Worm (Caenorhabditis elegans): Measurements from ENCODE around the gene clec-156.
A peak's percentile ranks its signal among the peaks of the same experiment; 100 is the strongest.

The clec-156 gene

DNA sequence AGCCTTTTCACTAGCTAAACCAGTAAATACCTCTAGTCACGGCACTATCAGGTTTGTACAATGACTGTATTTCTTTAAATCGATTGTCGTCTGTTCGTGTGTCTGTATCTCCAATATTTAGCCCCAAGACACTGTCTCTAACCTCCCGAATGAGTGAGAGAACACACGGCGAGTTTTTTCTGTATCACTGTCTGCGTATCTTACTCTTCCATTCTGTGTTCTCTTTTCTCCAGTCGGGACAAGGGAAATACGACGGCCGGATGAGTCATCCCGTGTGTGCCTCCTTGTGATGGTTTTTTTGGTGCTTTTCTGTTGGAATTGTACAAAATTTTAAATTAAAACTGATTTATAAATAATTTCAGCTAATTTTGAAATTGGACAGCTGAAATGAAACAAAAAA, 46.0 kb downstream of the clec-156 start (continued):
- TF ChIP-seq saeg-2 (GFP tag; IDR thresholded peaks at IDR 0.05), result no peak
- TF ChIP-seq ztf-7 (tag; optimal IDR thresholded peaks at IDR 0.05), result peak; percentile 25
- no peak for TF ChIP-seq mxl-2 (GFP tag; conservative IDR thresholded peaks at IDR 0.05)
- no peak for TF ChIP-seq arid-1 (GFP tag; conservative IDR thresholded peaks at IDR 0.05)
- no peak for TF ChIP-seq egl-27 (tag; optimal IDR thresholded peaks at IDR 0.05)
- TF ChIP-seq nhr-237 (tag; optimal IDR thresholded peaks at IDR 0.05), result no peak
- TF ChIP-seq mep-1 (tag; optimal IDR thresholded peaks at IDR 0.05), result peak; percentile 86
- TF ChIP-seq R02D3.7 (tag; optimal IDR thresholded peaks at IDR 0.05), result no peak
- 0 out of 2 replicates have a peak, but pooled peaks have one; percentile 50 for TF ChIP-seq pha-4 (GFP tag; IDR thresholded peaks at IDR 0.05)
- peak; percentile 64 for TF ChIP-seq pha-4 (tag; optimal IDR thresholded peaks at IDR 0.05)
- no peak for TF ChIP-seq Y75B8A.6 (GFP tag; IDR thresholded peaks at IDR 0.05)
- no peak for TF ChIP-seq lin-13 (GFP tag; optimal IDR thresholded peaks at IDR 0.05)
- TF ChIP-seq hif-1 (tag; optimal IDR thresholded peaks at IDR 0.05), result peak in 1 of 2 experiments; percentile 64
- peak; percentile 9 for TF ChIP-seq ama-1 (optimal IDR thresholded peaks at IDR 0.05)
- no peak for TF ChIP-seq zfp-3 (GFP tag; conservative IDR thresholded peaks at IDR 0.05)
- no peak for TF ChIP-seq Y5F2A.4 (GFP tag; optimal IDR thresholded peaks at IDR 0.05)
- TF ChIP-seq zip-2 (tag; optimal IDR thresholded peaks at IDR 0.05), result no peak
- TF ChIP-seq php-3 (GFP tag; IDR thresholded peaks at IDR 0.05), result no peak
- no peak for TF ChIP-seq gei-8 (GFP tag; optimal IDR thresholded peaks at IDR 0.05)
- 0 out of 2 replicates have a peak, but pooled peaks have one; percentile 20 for TF ChIP-seq madf-9 (GFP tag; conservative IDR thresholded peaks at IDR 0.05)
- peak; percentile 85 for TF ChIP-seq mxl-3 (GFP tag; optimal IDR thresholded peaks at IDR 0.05)
- TF ChIP-seq vab-7 (GFP tag; IDR thresholded peaks at IDR 0.05), result no peak
- TF ChIP-seq nhr-42 (GFP tag; IDR thresholded peaks at IDR 0.05), result no peak
- TF ChIP-seq sdz-12 (GFP tag; optimal IDR thresholded peaks at IDR 0.05), result no peak
- no peak for TF ChIP-seq F26F4.8 (GFP tag; conservative IDR thresholded peaks at IDR 0.05)
- no peak for TF ChIP-seq F49E8.2 (tag; optimal IDR thresholded peaks at IDR 0.05; ENCODE audit: borderline replicate concordance)
- peak; percentile 17; the same call in 1 of the 2 replicates for TF ChIP-seq mdt-29 (GFP tag; IDR thresholded peaks at IDR 0.05)
- no peak for TF ChIP-seq D1046.2 (GFP tag; IDR thresholded peaks at IDR 0.05)
- no peak for TF ChIP-seq egl-43 (GFP tag; IDR thresholded peaks at IDR 0.05)
- peak; percentile 6 for TF ChIP-seq ceh-28 (tag; optimal IDR thresholded peaks at IDR 0.05)
- TF ChIP-seq Y105C5A.15 (GFP tag; IDR thresholded peaks at IDR 0.05), result 0 out of 2 replicates have a peak, but pooled peaks have one; percentile 6
- TF ChIP-seq ctbp-1 (GFP tag; IDR thresholded peaks at IDR 0.05), result peak; percentile 25; the same call in 1 of the 2 replicates
- TF ChIP-seq lin-38 (GFP tag; IDR thresholded peaks at IDR 0.05), result peak; percentile 60
- TF ChIP-seq nhr-41 (GFP tag; IDR thresholded peaks at IDR 0.05), result no peak
- TF ChIP-seq lin-1 (GFP tag; IDR thresholded peaks at IDR 0.05), result 0 out of 2 replicates have a peak, but pooled peaks have one; percentile 35
- TF ChIP-seq dpl-1 (GFP tag; optimal IDR thresholded peaks at IDR 0.05), result peak; percentile 62
- TF ChIP-seq dve-1 (tag; optimal IDR thresholded peaks at IDR 0.05; ENCODE audit: insufficient read depth), result peak; percentile 86
- TF ChIP-seq nhr-77 (tag; optimal IDR thresholded peaks at IDR 0.05), result peak; percentile 46
- peak in 1 of 2 experiments; percentile 70 for TF ChIP-seq mdl-1 (tag; optimal IDR thresholded peaks at IDR 0.05)
- TF ChIP-seq nhr-25 (tag; optimal IDR thresholded peaks at IDR 0.05; ENCODE audit: borderline replicate concordance, insufficient read depth), result peak; percentile 37
- peak; percentile 24 for TF ChIP-seq cey-2 (tag; optimal IDR thresholded peaks at IDR 0.05; ENCODE audit: borderline replicate concordance, insufficient read depth)
- peak; percentile 13 for TF ChIP-seq nhr-11 (tag; optimal IDR thresholded peaks at IDR 0.05)
- peak; percentile 93 for TF ChIP-seq hlh-11 (tag; optimal IDR thresholded peaks at IDR 0.05)
- TF ChIP-seq lir-3 (tag; optimal IDR thresholded peaks at IDR 0.05), result no peak
- TF ChIP-seq skn-1 (tag; optimal IDR thresholded peaks at IDR 0.05), result no peak
- TF ChIP-seq hmg-1.1 (GFP tag; IDR thresholded peaks at IDR 0.05), result peak; percentile 81
- TF ChIP-seq dmd-8 (GFP tag; IDR thresholded peaks at IDR 0.05), result no peak
- peak; percentile 41 for TF ChIP-seq fkh-10 (GFP tag; optimal IDR thresholded peaks at IDR 0.05)
- TF ChIP-seq spr-1 (tag; optimal IDR thresholded peaks at IDR 0.05), result peak; percentile 1
- peak; percentile 85 for TF ChIP-seq mes-2 (tag; optimal IDR thresholded peaks at IDR 0.05; ENCODE audit: poor library complexity, severe bottlenecking)

Data from whole organism, L4 larva.